Worm (Caenorhabditis elegans): ENCODE data around the gene rab-35.

Gene rab-35

ce11 chrIII:11290554-11290953 lies 20.8 kb downstream of the rab-35 start, which contains the start of the genes gly-9, mib-1 and smc-3 (continued):
- TF ChIP-seq lin-39 (tag; optimal IDR thresholded peaks at IDR 0.05): no peak

DNA sequence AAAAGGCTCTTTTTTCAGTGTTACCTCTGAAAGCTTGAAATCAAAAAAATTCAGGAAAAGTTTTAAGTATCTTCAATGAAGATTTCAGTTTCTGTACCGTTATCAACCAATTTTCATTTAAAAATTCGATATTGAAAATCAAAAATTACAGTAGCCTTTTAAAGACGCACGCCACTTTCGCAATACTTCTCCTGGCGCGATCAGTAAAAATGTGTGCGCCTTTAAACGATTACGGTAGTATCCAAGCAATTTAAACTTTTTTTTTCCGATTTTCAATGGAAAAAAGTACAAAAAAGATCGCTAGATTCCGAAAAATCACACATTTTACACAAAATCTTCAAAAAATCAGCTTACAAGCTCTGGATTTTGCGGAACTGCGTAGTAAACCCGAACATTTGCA lies 21.5 kb downstream of the rab-35 start:
- TF ChIP-seq mes-2 (tag; optimal IDR thresholded peaks at IDR 0.05; ENCODE audit: poor library complexity, severe bottlenecking): peak; percentile 17
- TF ChIP-seq unc-130 (GFP tag; optimal IDR thresholded peaks at IDR 0.05): peak; percentile 38
- 0 out of 2 replicates have a peak, but pooled peaks have one; percentile 10 for TF ChIP-seq tra-1 (GFP tag; IDR thresholded peaks at IDR 0.05)
- peak; percentile 14 for TF ChIP-seq F49E8.2 (tag; optimal IDR thresholded peaks at IDR 0.05; ENCODE audit: borderline replicate concordance)
- TF ChIP-seq ceh-44 (GFP tag; IDR thresholded peaks at IDR 0.05): 0 out of 2 replicates have a peak, but pooled peaks have one; percentile 7
- TF ChIP-seq nhr-41 (GFP tag; IDR thresholded peaks at IDR 0.05): no peak
- TF ChIP-seq daf-16 (GFP tag; optimal IDR thresholded peaks at IDR 0.05): no peak
- no peak for TF ChIP-seq daf-16 (tag; optimal IDR thresholded peaks at IDR 0.05)

DNA sequence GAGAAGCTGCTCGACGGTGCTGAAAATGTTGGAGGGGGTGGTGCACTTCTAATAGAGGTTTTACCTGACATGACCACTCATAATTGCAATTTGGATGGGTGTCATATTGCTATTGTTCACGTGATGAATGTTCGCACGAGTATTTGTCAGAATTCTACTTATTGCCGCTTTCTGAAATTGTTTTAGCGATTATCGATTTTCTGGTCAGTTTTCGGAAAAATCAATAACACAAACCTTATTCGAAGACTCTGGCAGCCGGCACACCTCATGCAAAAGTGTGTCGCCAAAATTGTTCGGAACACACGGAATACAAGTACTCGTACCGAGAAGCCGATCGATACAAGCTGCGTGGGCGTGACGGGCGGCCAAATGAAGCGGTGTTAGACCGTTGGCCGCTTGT lies 23.1 kb downstream of the rab-35 start:
- no peak for TF ChIP-seq lin-39 (tag; optimal IDR thresholded peaks at IDR 0.05)
- TF ChIP-seq ceh-28 (tag; optimal IDR thresholded peaks at IDR 0.05): peak; percentile 64

- TF ChIP-seq mdt-29 (GFP tag; IDR thresholded peaks at IDR 0.05) (no peak), ceh-28 (tag; optimal IDR thresholded peaks at IDR 0.05) (peak; percentile 95)
Observed at ce11 chrIII:11287340-11287739, 24.0 kb downstream of the rab-35 start.

DNA sequence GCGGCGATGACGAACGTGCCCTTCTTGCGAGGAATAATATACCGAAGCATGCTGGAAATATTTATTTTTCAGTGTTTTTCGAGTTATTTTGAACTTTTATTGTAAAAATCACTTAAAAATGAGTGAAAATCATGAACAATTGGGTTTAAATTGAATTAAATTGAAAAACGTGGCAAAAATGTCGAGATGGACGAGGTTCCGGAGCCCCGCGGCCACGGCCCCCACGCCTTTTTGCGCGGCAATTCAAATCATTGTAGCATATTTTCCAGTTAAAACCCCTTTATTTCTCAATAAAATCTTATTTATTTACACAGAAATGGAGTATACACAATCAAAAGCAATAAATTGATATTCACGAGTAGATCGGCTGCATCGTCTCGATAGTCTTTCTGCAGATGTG lies 25.3 kb downstream of the rab-35 start:
- TF ChIP-seq hif-1 (tag; optimal IDR thresholded peaks at IDR 0.05) (peak in 1 of 2 experiments; percentile 81), nhr-77 (tag; optimal IDR thresholded peaks at IDR 0.05) (no peak), nhr-10 (tag; optimal IDR thresholded peaks at IDR 0.05) (no peak), F49E8.2 (tag; optimal IDR thresholded peaks at IDR 0.05; ENCODE audit: borderline replicate concordance) (no peak), lin-13 (GFP tag; optimal IDR thresholded peaks at IDR 0.05) (peak; percentile 12), mes-2 (tag; optimal IDR thresholded peaks at IDR 0.05; ENCODE audit: poor library complexity, severe bottlenecking) (peak; percentile 96), lsy-2 (tag; optimal IDR thresholded peaks at IDR 0.05) (peak in 1 of 2 experiments; percentile 37), Y48G9A.11 (GFP tag; IDR thresholded peaks at IDR 0.05) (no peak), dpl-1 (GFP tag; optimal IDR thresholded peaks at IDR 0.05) (peak; percentile 84), dmd-9 (GFP tag; IDR thresholded peaks at IDR 0.05) (peak; percentile 48; the same call in 1 of the 2 replicates), lin-38 (GFP tag; IDR thresholded peaks at IDR 0.05) (peak; percentile 52), unc-130 (GFP tag; optimal IDR thresholded peaks at IDR 0.05) (peak; percentile 50), fos-1 (tag; optimal IDR thresholded peaks at IDR 0.05) (no peak), T20F7.1 (GFP tag; optimal IDR thresholded peaks at IDR 0.05) (no peak)

DNA sequence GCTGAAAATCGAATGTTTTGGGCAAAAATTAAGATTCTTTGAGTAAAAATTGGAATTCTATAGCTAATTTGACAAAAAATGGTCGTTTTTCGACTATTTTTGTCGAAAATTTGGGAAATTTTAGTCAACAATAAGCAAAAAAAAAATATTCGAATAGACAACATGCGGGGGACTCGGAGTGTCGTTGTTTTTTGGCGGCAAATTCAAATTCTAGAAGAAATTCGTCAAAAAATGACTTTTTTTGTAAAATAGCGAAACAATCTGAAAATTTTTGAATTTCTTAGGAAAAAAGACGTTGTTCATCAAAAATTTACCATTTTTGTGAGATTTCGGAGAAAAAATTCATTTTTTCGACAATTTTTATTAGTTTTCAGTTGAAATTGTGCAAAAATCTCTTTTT lies 27.7 kb downstream of the rab-35 start:
- TF ChIP-seq aha-1 (tag) (peak; percentile 32), saeg-2 (GFP tag; IDR thresholded peaks at IDR 0.05) (no peak)

- TF ChIP-seq ceh-28 (tag; optimal IDR thresholded peaks at IDR 0.05) (peak; percentile 92), fkh-10 (GFP tag; optimal IDR thresholded peaks at IDR 0.05) (no peak), ces-1 (GFP tag; optimal IDR thresholded peaks at IDR 0.05) (no peak)
Observed at ce11 chrIII:11279954-11280353, 31.4 kb downstream of the rab-35 start.

DNA sequence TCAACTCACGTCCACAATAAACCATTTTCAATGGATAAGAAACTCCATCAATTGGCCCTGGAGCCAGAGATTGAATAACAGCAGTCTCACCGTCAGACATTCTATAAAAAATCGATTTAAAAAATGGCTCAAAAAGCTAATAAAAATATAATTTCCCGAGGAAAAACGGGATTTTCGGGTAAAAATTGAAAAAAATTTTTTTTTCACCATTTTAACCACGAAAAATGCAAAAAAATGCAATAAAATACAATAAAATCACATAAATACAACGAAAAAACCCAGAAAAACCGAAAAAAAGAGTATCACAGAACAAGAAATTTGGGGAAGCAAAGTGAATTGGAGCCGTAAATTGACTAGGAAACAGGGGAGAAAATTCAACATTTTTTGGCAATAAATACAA lies 32.5 kb downstream of the rab-35 start, which contains the start of gene Y47D3A.21:
TSS of gene Y47D3A.21 (minus strand) at position 101 of the 400 bp plus-strand sequence.
- TF ChIP-seq dpl-1 (GFP tag; optimal IDR thresholded peaks at IDR 0.05): no peak
- TF ChIP-seq mxl-3 (GFP tag; optimal IDR thresholded peaks at IDR 0.05): no peak
- TF ChIP-seq lsy-2 (tag; optimal IDR thresholded peaks at IDR 0.05): no peak
- TF ChIP-seq nhr-28 (tag; optimal IDR thresholded peaks at IDR 0.05): no peak
- no peak for TF ChIP-seq egl-43 (GFP tag; IDR thresholded peaks at IDR 0.05)
- TF ChIP-seq set-16 (GFP tag; IDR thresholded peaks at IDR 0.05): no peak
- TF ChIP-seq lim-7 (GFP tag; IDR thresholded peaks at IDR 0.05): no peak

Data from whole organism, L4 larva.